Worm (Caenorhabditis elegans): ENCODE measurements around the gene R05D3.3.
A peak's percentile ranks its signal among the peaks of the same experiment; 100 is the strongest.

- TF ChIP-seq madf-2 (tag; optimal IDR thresholded peaks at IDR 0.05) (no peak), nhr-11 (tag; optimal IDR thresholded peaks at IDR 0.05) (no peak), T23F11.4 (GFP tag; optimal IDR thresholded peaks at IDR 0.05) (no peak), sox-4 (tag; optimal IDR thresholded peaks at IDR 0.05) (no peak), ama-1 (optimal IDR thresholded peaks at IDR 0.05) (no peak), rnt-1 (tag; optimal IDR thresholded peaks at IDR 0.05) (peak; percentile 46)
Measured at ce11 chrIII:8358213-8358672, 5.6 kb upstream of the R05D3.3 start, which contains the start of the genes R05D3.8 and rfp-1.
